Fruit fly (Drosophila melanogaster) whole organism, embryonic: ENCODE results near the gene CG33288.
A peak's percentile ranks its signal among the peaks of the same experiment; 100 is the strongest.

ENCODE experiments used
- B-H1 ChIP-seq: fragments of 200-800 bp; sonication (Bioruptor generic); IDR thresholded peaks from 3 replicates; pipeline ENCODE4 v1.3.6; 2022; ENCODE audit warnings: missing biosample characterization, missing genetic modification characterization
- B-H2 ChIP-seq: fragments of 200-800 bp; sonication (Bioruptor generic); optimal IDR thresholded peaks from 2 replicates; lab custom pipeline; 2018; ENCODE audit warnings: missing biosample characterization, mild to moderate bottlenecking, missing genetic modification characterization
- CG10274 ChIP-seq: fragments of 200-800 bp; sonication (Bioruptor generic); optimal IDR thresholded peaks from 3 replicates; lab custom pipeline; 2017; ENCODE audit warnings: missing biosample characterization, mild to moderate bottlenecking, missing genetic modification characterization
- CG10959 ChIP-seq: fragments of 200-800 bp; sonication (Bioruptor generic); IDR thresholded peaks from 2 replicates; pipeline ENCODE4 v1.3.6; 2022; ENCODE audit warnings: missing biosample characterization, missing genetic modification characterization
- CG12659 ChIP-seq: fragments of 200-800 bp; sonication (Bioruptor generic); optimal IDR thresholded peaks from 3 replicates; lab custom pipeline; 2017; ENCODE audit warnings: mild to moderate bottlenecking, missing biosample characterization, missing genetic modification reagents, missing genetic modification characterization
- CG13287 ChIP-seq: fragments of 200-800 bp; sonication (Bioruptor generic); IDR thresholded peaks from 2 replicates; pipeline ENCODE4 v1.3.6; 2022; ENCODE audit warnings: missing biosample characterization, missing genetic modification characterization; ENCODE audit not compliant: partially characterized antibody
- CG13775 ChIP-seq: fragments of 200-800 bp; sonication (Bioruptor generic); optimal IDR thresholded peaks from 3 replicates; lab custom pipeline; 2017; ENCODE audit warnings: missing biosample characterization, mild to moderate bottlenecking, missing genetic modification characterization
- CG15073 ChIP-seq: fragments of 200-800 bp; sonication (Bioruptor generic); optimal IDR thresholded peaks from 2 replicates; lab custom pipeline; 2016; ENCODE audit warnings: missing biosample characterization, missing genetic modification characterization
- CG1602 ChIP-seq: fragments of 200-800 bp; sonication (Bioruptor generic); optimal IDR thresholded peaks from 3 replicates; lab custom pipeline; 2016; ENCODE audit warnings: missing biosample characterization, missing genetic modification characterization
- CG16779 ChIP-seq: fragments of 200-800 bp; sonication (Bioruptor generic); IDR thresholded peaks from 2 replicates; pipeline ENCODE4 v1.3.6; 2022; ENCODE audit warnings: missing biosample characterization, missing genetic modification characterization
- CG2120 ChIP-seq: fragments of 200-800 bp; sonication (Bioruptor generic); optimal IDR thresholded peaks from 3 replicates; lab custom pipeline; 2016; ENCODE audit warnings: missing biosample characterization, missing genetic modification characterization
- CG2678 ChIP-seq: fragments of 200-800 bp; sonication (Bioruptor generic); optimal IDR thresholded peaks from 3 replicates; lab custom pipeline; 2019; ENCODE audit warnings: missing biosample characterization, mild to moderate bottlenecking, missing genetic modification characterization, moderate library complexity
- CG2875 ChIP-seq: fragments of 200-800 bp; sonication (Bioruptor generic); optimal IDR thresholded peaks from 2 replicates; lab custom pipeline; 2017; ENCODE audit warnings: missing biosample characterization, mild to moderate bottlenecking, missing genetic modification characterization, missing genetic modification reagents
- CG32532 ChIP-seq: fragments of 200-800 bp; sonication (Bioruptor generic); IDR thresholded peaks from 2 replicates; pipeline ENCODE4 v1.3.6; 2022; ENCODE audit warnings: missing biosample characterization, missing genetic modification characterization
- CG33213 ChIP-seq: fragments of 200-800 bp; sonication (Bioruptor generic); optimal IDR thresholded peaks from 3 replicates; lab custom pipeline; 2016; ENCODE audit warnings: missing biosample characterization, missing genetic modification characterization
- CG43689 ChIP-seq: fragments of 200-800 bp; sonication (Bioruptor generic); IDR thresholded peaks from 2 replicates; pipeline ENCODE4 v1.3.6; 2022; ENCODE audit warnings: missing biosample characterization, missing genetic modification characterization
- CG4730 ChIP-seq: fragments of 200-800 bp; sonication (Bioruptor generic); IDR thresholded peaks from 2 replicates; pipeline ENCODE4 v1.3.6; 2022; ENCODE audit warnings: missing biosample characterization, missing genetic modification characterization
- CG4820 ChIP-seq: fragments of 200-800 bp; sonication (Bioruptor generic); optimal IDR thresholded peaks from 3 replicates; lab custom pipeline; 2016; ENCODE audit warnings: missing biosample characterization, missing genetic modification characterization
- CG7556 ChIP-seq: fragments of 200-800 bp; sonication (Bioruptor generic); optimal IDR thresholded peaks from 2 replicates; lab custom pipeline; 2017; ENCODE audit warnings: missing biosample characterization, mild to moderate bottlenecking, missing genetic modification characterization
- CG8765 ChIP-seq: fragments of 200-800 bp; sonication (Bioruptor generic); IDR thresholded peaks from 2 replicates; pipeline ENCODE4 v1.3.6; 2022; ENCODE audit warnings: missing biosample characterization, missing genetic modification characterization
- CG9817 ChIP-seq: fragments of 200-800 bp; sonication (Bioruptor generic); optimal IDR thresholded peaks from 2 replicates; lab custom pipeline; 2018; ENCODE audit warnings: missing biosample characterization, mild to moderate bottlenecking, missing genetic modification characterization, moderate library complexity
- Chrac-16 ChIP-seq: fragments of 200-800 bp; sonication (Bioruptor generic); optimal IDR thresholded peaks from 3 replicates; lab custom pipeline; 2016; ENCODE audit warnings: missing biosample characterization, missing genetic modification characterization
- D ChIP-seq, 2 experiments: fragments of 200-800 bp in 1 of 2; fragments of >200 bp in 1 of 2; sonication (Bioruptor generic) in 1 of 2; optimal IDR thresholded peaks; 2 replicates in 1 of 2; 3 replicates in 1 of 2; lab custom pipeline; 2017; ENCODE audit warnings: mild to moderate bottlenecking in 1 of 2, missing biosample characterization in 1 of 2, missing genetic modification characterization in 1 of 2, missing genetic modification reagents in 1 of 2
- Dbx ChIP-seq: fragments of 200-800 bp; sonication (Bioruptor generic); IDR thresholded peaks from 3 replicates; pipeline ENCODE4 v1.3.6; 2022; ENCODE audit warnings: missing biosample characterization, missing genetic modification characterization
- ERR ChIP-seq: fragments of 200-800 bp; sonication (Bioruptor generic); optimal IDR thresholded peaks from 2 replicates; lab custom pipeline; 2016; ENCODE audit warnings: missing biosample characterization, missing genetic modification characterization
- Fer2 ChIP-seq: fragments of 200-800 bp; sonication (Bioruptor generic); optimal IDR thresholded peaks from 2 replicates; lab custom pipeline; 2018; ENCODE audit warnings: missing biosample characterization, mild to moderate bottlenecking, missing genetic modification characterization, moderate library complexity
- GATAe ChIP-seq: fragments of 200-800 bp; sonication (Bioruptor generic); conservative IDR thresholded peaks from 2 replicates; pipeline ENCODE4 v1.3.6; 2022; ENCODE audit warnings: missing biosample characterization, missing genetic modification characterization
- Gsc ChIP-seq: fragments of 200-800 bp; sonication (Bioruptor generic); IDR thresholded peaks from 2 replicates; pipeline ENCODE4 v1.3.6; 2022; ENCODE audit warnings: missing biosample characterization, missing genetic modification characterization
- HLHmδ ChIP-seq: fragments of 200-800 bp; sonication (Bioruptor generic); optimal IDR thresholded peaks from 2 replicates; lab custom pipeline; 2018; ENCODE audit warnings: missing biosample characterization, mild to moderate bottlenecking, missing genetic modification characterization, moderate library complexity
- Hsf ChIP-seq: fragments of 200-800 bp; sonication (Bioruptor generic); optimal IDR thresholded peaks from 3 replicates; lab custom pipeline; 2016; ENCODE audit warnings: missing biosample characterization, missing genetic modification characterization
- NC2β ChIP-seq: fragments of 200-800 bp; sonication (Bioruptor generic); optimal IDR thresholded peaks from 2 replicates; lab custom pipeline; 2016; ENCODE audit warnings: missing biosample characterization, missing genetic modification characterization
- Sox100B ChIP-seq: fragments of 200-800 bp; sonication (Bioruptor generic); optimal IDR thresholded peaks from 3 replicates; lab custom pipeline; 2018; ENCODE audit warnings: missing biosample characterization, mild to moderate bottlenecking, missing genetic modification characterization
- Stat92E ChIP-seq, 3 experiments: fragments of >200 bp in 2 of 3; fragments of 200-800 bp in 1 of 3; sonication (Bioruptor generic) in 1 of 3; optimal IDR thresholded peaks; 2 replicates each; lab custom pipeline; 2017 to 2019; ENCODE audit warnings: missing biosample characterization in 3 of 3, missing genetic modification characterization in 3 of 3, mild to moderate bottlenecking in 1 of 3, moderate library complexity in 1 of 3
- TFAM ChIP-seq: fragments of 200-800 bp; sonication (Bioruptor generic); optimal IDR thresholded peaks from 2 replicates; lab custom pipeline; 2017; ENCODE audit warnings: missing biosample characterization, missing genetic modification characterization, inconsistent platforms
- ara ChIP-seq: fragments of 200-800 bp; sonication (Bioruptor generic); IDR thresholded peaks from 2 replicates; pipeline ENCODE4 v1.3.6; 2022; ENCODE audit warnings: missing biosample characterization, missing genetic modification characterization
- ash1 ChIP-seq: fragments of 200-800 bp; sonication (Bioruptor generic); optimal IDR thresholded peaks from 2 replicates; lab custom pipeline; 2018; ENCODE audit warnings: missing biosample characterization, mild to moderate bottlenecking, missing genetic modification characterization
- ato ChIP-seq: fragments of 200-800 bp; sonication (Bioruptor generic); IDR thresholded peaks from 2 replicates; pipeline ENCODE4 v1.3.6; 2022; ENCODE audit warnings: missing biosample characterization, missing genetic modification characterization; ENCODE audit not compliant: partially characterized antibody
- cwo ChIP-seq: fragments of 200-800 bp; sonication (Bioruptor generic); optimal IDR thresholded peaks from 3 replicates; lab custom pipeline; 2017; ENCODE audit warnings: missing biosample characterization, missing genetic modification characterization, mild to moderate bottlenecking, moderate library complexity, missing genetic modification reagents
- da ChIP-seq: fragments of 200-800 bp; sonication (Bioruptor generic); optimal IDR thresholded peaks from 2 replicates; lab custom pipeline; 2016; ENCODE audit warnings: missing biosample characterization, missing genetic modification characterization
- gcm2 ChIP-seq: fragments of 200-800 bp; sonication (Bioruptor generic); optimal IDR thresholded peaks from 2 replicates; lab custom pipeline; 2016; ENCODE audit warnings: missing biosample characterization, missing genetic modification characterization
- lilli ChIP-seq: fragments of 200-800 bp; sonication (Bioruptor generic); optimal IDR thresholded peaks from 3 replicates; lab custom pipeline; 2016; ENCODE audit warnings: missing biosample characterization, missing genetic modification characterization
- org-1 ChIP-seq: fragments of 200-800 bp; sonication (Bioruptor generic); optimal IDR thresholded peaks from 2 replicates; lab custom pipeline; 2017; ENCODE audit warnings: missing biosample characterization, missing genetic modification characterization
- pros ChIP-seq: fragments of 200-800 bp; sonication (Bioruptor generic); optimal IDR thresholded peaks from 3 replicates; lab custom pipeline; 2019; ENCODE audit warnings: missing biosample characterization, mild to moderate bottlenecking, missing genetic modification characterization, moderate library complexity
- row ChIP-seq: fragments of 200-800 bp; sonication (Bioruptor generic); IDR thresholded peaks from 3 replicates; pipeline ENCODE4 v1.3.6; 2022; ENCODE audit warnings: missing biosample characterization, missing genetic modification characterization
- shn ChIP-seq: fragments of 200-800 bp; sonication (Bioruptor generic); optimal IDR thresholded peaks from 3 replicates; lab custom pipeline; 2016; ENCODE audit warnings: missing biosample characterization, missing genetic modification characterization
- sim ChIP-seq: fragments of 200-800 bp; sonication (Bioruptor generic); IDR thresholded peaks from 2 replicates; pipeline ENCODE4 v1.3.6; 2022; ENCODE audit warnings: missing biosample characterization, missing genetic modification characterization
- sisA ChIP-seq: fragments of 200-800 bp; sonication (Bioruptor generic); IDR thresholded peaks from 2 replicates; pipeline ENCODE4 v1.3.6; 2022; ENCODE audit warnings: missing biosample characterization, missing genetic modification characterization
- tap ChIP-seq: fragments of 200-800 bp; optimal IDR thresholded peaks from 3 replicates; lab custom pipeline; 2019; ENCODE audit warnings: missing biosample characterization, mild to moderate bottlenecking, missing genetic modification characterization, moderate library complexity
- tna ChIP-seq: fragments of 200-800 bp; sonication (Bioruptor generic); IDR thresholded peaks from 2 replicates; pipeline ENCODE4 v1.3.6; 2022; ENCODE audit warnings: missing biosample characterization, missing genetic modification characterization; ENCODE audit not compliant: partially characterized antibody
- toy ChIP-seq: fragments of 200-800 bp; sonication (Bioruptor generic); IDR thresholded peaks from 2 replicates; pipeline ENCODE4 v1.3.6; 2022; ENCODE audit warnings: missing biosample characterization, missing genetic modification characterization
- unc-4 ChIP-seq: fragments of 200-800 bp; sonication (Bioruptor generic); IDR thresholded peaks from 2 replicates; pipeline ENCODE4 v1.3.6; 2022; ENCODE audit warnings: missing biosample characterization, missing genetic modification characterization; ENCODE audit not compliant: partially characterized antibody

CG33288 gene

DNA sequence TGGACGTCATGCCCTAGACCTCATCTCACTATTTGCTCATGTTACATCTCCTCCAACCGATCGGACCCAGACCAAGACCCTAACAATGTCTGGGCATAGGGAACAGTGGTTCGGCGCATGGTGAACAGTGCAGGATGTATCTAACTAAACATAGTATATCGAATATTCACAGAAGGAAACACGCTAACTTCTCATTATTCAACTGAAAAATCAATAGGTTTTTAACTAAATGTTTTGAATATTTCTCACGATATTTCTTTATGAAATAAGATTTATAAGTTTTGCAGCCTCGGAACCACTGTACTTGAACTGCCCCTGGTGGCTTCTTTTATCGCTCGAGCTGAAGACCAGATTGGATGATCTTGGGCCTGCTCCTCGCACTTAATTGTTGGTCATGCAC, 26.0 kb downstream of the CG33288 start (continued):
- TF ChIP-seq CG15073 (GFP tag; lab: Kevin White, UChicago) (no peak), CG33213 (GFP tag; lab: Kevin White, UChicago) (peak; percentile 33), CG13775 (GFP tag; lab: Kevin White, UChicago) (peak; percentile 48), ERR (GFP tag; lab: Kevin White, UChicago) (no peak), cwo (GFP tag; lab: Kevin White, UChicago) (no peak), CG10959 (GFP tag; lab: Robert Waterston, UW) (peak; percentile 79), org-1 (peak; percentile 51), CG10274 (GFP tag; lab: Kevin White, UChicago) (no peak), tna (GFP tag; lab: Robert Waterston, UW) (no peak), Fer2 (no peak), B-H2 (no peak), da (GFP tag; lab: Kevin White, UChicago) (no peak), ato (GFP tag; lab: Robert Waterston, UW) (no peak), CG2678 (tag; lab: Kevin White, UChicago) (peak; percentile 58), Gsc (GFP tag; lab: Robert Waterston, UW) (peak; percentile 41; the same call in 1 of the 2 replicates), toy (GFP tag; lab: Robert Waterston, UW) (no peak), shn (GFP tag; lab: Kevin White, UChicago) (peak; percentile 7), lilli (peak; percentile 45), CG4730 (no peak), unc-4 (GFP tag; lab: Robert Waterston, UW) (no peak), CG16779 (GFP tag; lab: Robert Waterston, UW) (no peak), D (optimal IDR thresholded peaks at IDR 0.05; lab: Kevin White, UChicago) (no peak), D (GFP tag; optimal IDR thresholded peaks at IDR 0.05; lab: Kevin White, UChicago) (peak; percentile 69), CG1602 (GFP tag; lab: Kevin White, UChicago) (peak; percentile 47), HLHmδ (no peak), ash1 (no peak), CG8765 (GFP tag; lab: Robert Waterston, UW) (peak; percentile 81), row (GFP tag; lab: Robert Waterston, UW) (peak; percentile 74), ara (GFP tag; lab: Robert Waterston, UW) (peak; percentile 74; the same call in 1 of the 2 replicates), CG32532 (GFP tag; lab: Robert Waterston, UW) (no peak), CG2875 (GFP tag; lab: Kevin White, UChicago) (peak; percentile 52), Hsf (GFP tag; lab: Kevin White, UChicago) (peak; percentile 57), Stat92E (GFP tag; optimal IDR thresholded peaks at IDR 0.05; lab: Kevin White, UChicago) (no peak), TFAM (GFP tag; lab: Kevin White, UChicago) (no peak), sim (peak; percentile 66; the same call in 1 of the 2 replicates), Chrac-16 (GFP tag; lab: Kevin White, UChicago) (peak; percentile 58), CG7556 (GFP tag; lab: Kevin White, UChicago) (peak; percentile 48), NC2β (GFP tag; lab: Kevin White, UChicago) (peak; percentile 77), CG4820 (GFP tag; lab: Kevin White, UChicago) (peak; percentile 57), sisA (GFP tag; lab: Robert Waterston, UW) (peak; percentile 42; the same call in 1 of the 2 replicates), GATAe (GFP tag; lab: Robert Waterston, UW) (no peak), CG2120 (GFP tag; lab: Kevin White, UChicago) (no peak), B-H1 (GFP tag; lab: Robert Waterston, UW) (no peak), gcm2 (GFP tag; lab: Kevin White, UChicago) (no peak), CG13287 (GFP tag; lab: Robert Waterston, UW) (no peak), CG12659 (GFP tag; lab: Kevin White, UChicago) (no peak), CG43689 (GFP tag; lab: Robert Waterston, UW) (no peak), Sox100B (GFP tag; lab: Kevin White, UChicago) (peak; percentile 16), tap (tag; lab: Kevin White, UChicago) (peak; percentile 19), Dbx (GFP tag; lab: Robert Waterston, UW) (no peak), pros (GFP tag; lab: Kevin White, UChicago) (peak; percentile 6), CG9817 (no peak)
